Worm (Caenorhabditis elegans) whole organism, L1 larva: ENCODE results near the gene col-133.

Experiments
- egl-27 ChIP-seq, 2 experiments: fragments of 150-350 bp in 1 of 2; sonication (generic microtip); optimal IDR thresholded peaks; 3 replicates each; lab custom pipeline; 2017 to 2018; ENCODE audit warnings: missing biosample characterization in 2 of 2, missing genetic modification characterization in 2 of 2, missing genetic modification reagents in 2 of 2
- nhr-12 ChIP-seq: sonication (generic microtip); optimal IDR thresholded peaks from 2 replicates; lab custom pipeline; 2017; ENCODE audit warnings: missing biosample characterization, missing genetic modification characterization
- skn-1 ChIP-seq: fragments of 150-350 bp; optimal IDR thresholded peaks from 2 replicates; lab custom pipeline; 2014; ENCODE audit warnings: missing biosample characterization, missing genetic modification characterization
- ztf-11 ChIP-seq, 2 experiments: sonication (generic microtip); optimal IDR thresholded peaks; 2 replicates each; lab custom pipeline; 2016 to 2017; ENCODE audit warnings: missing genetic modification characterization in 2 of 2, missing biosample characterization in 1 of 2, missing compliant biosample characterization in 1 of 2

- no peak for TF ChIP-seq ztf-11 (tag; optimal IDR thresholded peaks at IDR 0.05; lab: Kevin White, UChicago)
- no peak for TF ChIP-seq skn-1 (tag; lab: Kevin White, UChicago)
- TF ChIP-seq egl-27 (tag; optimal IDR thresholded peaks at IDR 0.05; lab: Kevin White, UChicago) = no peak
- no peak for TF ChIP-seq nhr-12
Observed at ce11 chrIV:14127805-14128610, 28.9 kb upstream of the col-133 start, which contains the start of gene H12I19.115.
